Fruit fly (Drosophila melanogaster) whole organism, prepupa: ENCODE measurements around the gene RhoGAP1A.

ENCODE experiments used
- Blimp-1 ChIP-seq: fragments of 200-800 bp; sonication (Bioruptor generic); optimal IDR thresholded peaks from 3 replicates; lab custom pipeline; 2017; ENCODE audit warnings: missing biosample characterization, missing genetic modification characterization, mild to moderate bottlenecking, moderate library complexity, missing genetic modification reagents
- CG10631 ChIP-seq: fragments of 200-800 bp; sonication (Bioruptor generic); optimal IDR thresholded peaks from 2 replicates; lab custom pipeline; 2016; ENCODE audit warnings: missing biosample characterization, missing genetic modification characterization
- CG11294 ChIP-seq: fragments of 200-800 bp; sonication (Bioruptor generic); IDR thresholded peaks from 2 replicates; pipeline ENCODE4 v1.3.6; 2022; ENCODE audit warnings: missing biosample characterization, missing genetic modification characterization
- CG11762 ChIP-seq: fragments of 200-800 bp; sonication (Bioruptor generic); optimal IDR thresholded peaks from 3 replicates; lab custom pipeline; 2016; ENCODE audit warnings: missing biosample characterization, missing genetic modification characterization; ENCODE audit not compliant: insufficient read depth
- CG11902 ChIP-seq: fragments of 200-800 bp; sonication (Bioruptor generic); optimal IDR thresholded peaks from 3 replicates; lab custom pipeline; 2016; ENCODE audit warnings: missing biosample characterization, missing genetic modification characterization
- CG15336 ChIP-seq: fragments of 200-800 bp; sonication (Bioruptor generic); IDR thresholded peaks from 2 replicates; pipeline ENCODE4 v1.3.6; 2022; ENCODE audit warnings: missing biosample characterization, missing genetic modification characterization
- CG1621 ChIP-seq: fragments of 200-800 bp; sonication (Bioruptor generic); optimal IDR thresholded peaks from 3 replicates; lab custom pipeline; 2018; ENCODE audit warnings: missing biosample characterization, mild to moderate bottlenecking, missing genetic modification characterization
- CG16779 ChIP-seq: fragments of 200-800 bp; sonication (Bioruptor generic); optimal IDR thresholded peaks from 3 replicates; lab custom pipeline; 2017; ENCODE audit warnings: missing biosample characterization, mild to moderate bottlenecking, missing genetic modification characterization
- CG3032 ChIP-seq: fragments of 200-800 bp; optimal IDR thresholded peaks from 2 replicates; lab custom pipeline; 2019; ENCODE audit warnings: missing biosample characterization, mild to moderate bottlenecking, missing genetic modification characterization, moderate library complexity
- CG31627 ChIP-seq: fragments of 200-800 bp; sonication (Bioruptor generic); optimal IDR thresholded peaks from 3 replicates; lab custom pipeline; 2016; ENCODE audit warnings: missing biosample characterization, missing genetic modification characterization
- CG32006 ChIP-seq: fragments of 200-800 bp; sonication (Bioruptor generic); optimal IDR thresholded peaks from 3 replicates; lab custom pipeline; 2017; ENCODE audit warnings: missing biosample characterization, mild to moderate bottlenecking, missing genetic modification characterization
- CG34406 ChIP-seq: fragments of 200-800 bp; sonication (Bioruptor generic); optimal IDR thresholded peaks from 3 replicates; lab custom pipeline; 2016; ENCODE audit warnings: missing biosample characterization, missing genetic modification characterization
- CG3919 ChIP-seq: fragments of 200-800 bp; sonication (Bioruptor generic); optimal IDR thresholded peaks from 3 replicates; lab custom pipeline; 2016; ENCODE audit warnings: missing biosample characterization, missing genetic modification characterization
- CG4318 ChIP-seq: fragments of 200-800 bp; sonication (Bioruptor generic); optimal IDR thresholded peaks from 3 replicates; lab custom pipeline; 2017; ENCODE audit warnings: missing biosample characterization, mild to moderate bottlenecking, missing genetic modification characterization
- CG6792 ChIP-seq: fragments of 200-800 bp; sonication (Bioruptor generic); optimal IDR thresholded peaks from 3 replicates; lab custom pipeline; 2016; ENCODE audit warnings: missing biosample characterization, missing genetic modification characterization
- CG6808 ChIP-seq: fragments of 200-800 bp; sonication (Bioruptor generic); optimal IDR thresholded peaks from 3 replicates; lab custom pipeline; 2017; ENCODE audit warnings: missing biosample characterization, missing genetic modification characterization, mild to moderate bottlenecking, moderate library complexity, missing genetic modification reagents
- CG6854 ChIP-seq: fragments of 200-800 bp; sonication (Bioruptor generic); optimal IDR thresholded peaks from 2 replicates; lab custom pipeline; 2017; ENCODE audit warnings: missing biosample characterization, mild to moderate bottlenecking, missing genetic modification characterization
- CG7368 ChIP-seq: fragments of 200-800 bp; sonication (Bioruptor generic); optimal IDR thresholded peaks from 3 replicates; lab custom pipeline; 2016; ENCODE audit warnings: missing biosample characterization, missing genetic modification characterization
- CG8119 ChIP-seq: fragments of 200-800 bp; sonication (Bioruptor generic); IDR thresholded peaks from 3 replicates; pipeline ENCODE4 v1.3.6; 2022; ENCODE audit warnings: missing biosample characterization, missing genetic modification characterization
- CG8319 ChIP-seq: fragments of 200-800 bp; sonication (Bioruptor generic); optimal IDR thresholded peaks from 3 replicates; lab custom pipeline; 2016; ENCODE audit warnings: missing biosample characterization, missing genetic modification characterization
- CG8632 ChIP-seq: fragments of 200-800 bp; sonication (Bioruptor generic); optimal IDR thresholded peaks from 3 replicates; lab custom pipeline; 2016; ENCODE audit warnings: missing biosample characterization, missing genetic modification characterization
- Eip78C ChIP-seq: fragments of 200-800 bp; sonication (Bioruptor generic); peaks from one replicate; lab custom pipeline; 2016; ENCODE audit warnings: missing biosample characterization, missing genetic modification characterization
- Eip93F ChIP-seq: fragments of 200-800 bp; sonication (Bioruptor generic); optimal IDR thresholded peaks from 2 replicates; lab custom pipeline; 2016; ENCODE audit warnings: missing biosample characterization, mild to moderate bottlenecking, missing genetic modification characterization
- Ets21C ChIP-seq: fragments of 200-800 bp; sonication (Bioruptor generic); optimal IDR thresholded peaks from 3 replicates; lab custom pipeline; 2016; ENCODE audit warnings: missing biosample characterization, missing genetic modification characterization
- Ets96B ChIP-seq: fragments of 200-800 bp; optimal IDR thresholded peaks from 2 replicates; lab custom pipeline; 2019; ENCODE audit warnings: missing biosample characterization, mild to moderate bottlenecking, missing genetic modification characterization, moderate library complexity
- Gug ChIP-seq: fragments of 200-800 bp; sonication (Bioruptor generic); IDR thresholded peaks from 2 replicates; pipeline ENCODE4 v1.3.6; 2022; ENCODE audit warnings: missing biosample characterization, missing genetic modification characterization
- Hr38 ChIP-seq: sonication (Bioruptor generic); optimal IDR thresholded peaks from 2 replicates; lab custom pipeline; 2016; ENCODE audit warnings: missing biosample characterization, missing genetic modification characterization
- Hr39 ChIP-seq: fragments of 200-800 bp; sonication (Bioruptor generic); optimal IDR thresholded peaks from 2 replicates; lab custom pipeline; 2016; ENCODE audit warnings: missing biosample characterization, missing genetic modification characterization
- OdsH ChIP-seq: fragments of 200-800 bp; sonication (Bioruptor generic); optimal IDR thresholded peaks from 3 replicates; lab custom pipeline; 2016; ENCODE audit warnings: missing biosample characterization, missing genetic modification characterization
- Sox102F ChIP-seq: fragments of 200-800 bp; sonication (Bioruptor generic); optimal IDR thresholded peaks from 2 replicates; lab custom pipeline; 2016; ENCODE audit warnings: missing biosample characterization, mild to moderate bottlenecking, missing genetic modification characterization
- Sox14 ChIP-seq: fragments of 200-800 bp; sonication (Bioruptor generic); optimal IDR thresholded peaks from 3 replicates; lab custom pipeline; 2016; ENCODE audit warnings: missing biosample characterization, missing genetic modification characterization
- Sox15 ChIP-seq: fragments of 200-800 bp; sonication (Bioruptor generic); optimal IDR thresholded peaks from 3 replicates; lab custom pipeline; 2016; ENCODE audit warnings: missing biosample characterization, missing genetic modification characterization
- achi ChIP-seq: fragments of 200-800 bp; sonication (Bioruptor generic); optimal IDR thresholded peaks from 3 replicates; lab custom pipeline; 2016; ENCODE audit warnings: missing biosample characterization, missing genetic modification characterization
- cyc ChIP-seq: fragments of 200-800 bp; sonication (Bioruptor generic); optimal IDR thresholded peaks from 3 replicates; lab custom pipeline; 2016; ENCODE audit warnings: missing biosample characterization, missing genetic modification characterization
- dsx ChIP-seq: fragments of 200-800 bp; optimal IDR thresholded peaks from 3 replicates; lab custom pipeline; 2019; ENCODE audit warnings: missing biosample characterization, mild to moderate bottlenecking, missing genetic modification characterization, moderate library complexity; ENCODE audit not compliant: poor library complexity, severe bottlenecking
- eg ChIP-seq: fragments of 200-800 bp; sonication (Bioruptor generic); IDR thresholded peaks from 3 replicates; pipeline ENCODE4 v1.3.6; 2022; ENCODE audit warnings: missing biosample characterization, missing genetic modification characterization
- esn ChIP-seq: fragments of 200-800 bp; sonication (Bioruptor generic); optimal IDR thresholded peaks from 2 replicates; lab custom pipeline; 2016; ENCODE audit warnings: missing biosample characterization, mild to moderate bottlenecking, missing genetic modification characterization, moderate library complexity
- fd59A ChIP-seq: fragments of 200-800 bp; sonication (Bioruptor generic); optimal IDR thresholded peaks from 2 replicates; lab custom pipeline; 2017; ENCODE audit warnings: missing biosample characterization, mild to moderate bottlenecking, missing genetic modification characterization, missing genetic modification reagents
- fd85E ChIP-seq: fragments of 200-800 bp; sonication (Bioruptor generic); optimal IDR thresholded peaks from 3 replicates; lab custom pipeline; 2016; ENCODE audit warnings: missing biosample characterization, missing genetic modification characterization
- fkh ChIP-seq: fragments of 200-800 bp; sonication (Bioruptor generic); optimal IDR thresholded peaks from 3 replicates; lab custom pipeline; 2017; ENCODE audit warnings: missing biosample characterization, mild to moderate bottlenecking, missing genetic modification characterization, moderate library complexity
- lz ChIP-seq: fragments of 200-800 bp; sonication (Bioruptor generic); optimal IDR thresholded peaks from 3 replicates; lab custom pipeline; 2016; ENCODE audit warnings: missing biosample characterization, missing genetic modification characterization
- net ChIP-seq: fragments of 200-800 bp; sonication (Bioruptor generic); optimal IDR thresholded peaks from 3 replicates; lab custom pipeline; 2016; ENCODE audit warnings: missing biosample characterization, missing genetic modification characterization
- salr ChIP-seq, 2 experiments: fragments of 200-800 bp; sonication (Bioruptor generic); optimal IDR thresholded peaks; 3 replicates each; lab custom pipeline; 2016 to 2018; ENCODE audit warnings: missing biosample characterization in 2 of 2, missing genetic modification characterization in 2 of 2, mild to moderate bottlenecking in 1 of 2
- ss ChIP-seq, 2 experiments: fragments of 200-800 bp; sonication (Bioruptor generic); optimal IDR thresholded peaks; 2 replicates in 1 of 2; 3 replicates in 1 of 2; lab custom pipeline; 2017 to 2018; ENCODE audit warnings: mild to moderate bottlenecking in 2 of 2, missing biosample characterization in 2 of 2, missing genetic modification characterization in 2 of 2, moderate library complexity in 1 of 2
- svp ChIP-seq: fragments of 200-800 bp; sonication (Bioruptor generic); peaks from one replicate; lab custom pipeline; 2016; ENCODE audit warnings: missing biosample characterization, missing genetic modification characterization
- topi ChIP-seq: fragments of 200-800 bp; sonication (Bioruptor generic); optimal IDR thresholded peaks from 3 replicates; lab custom pipeline; 2016; ENCODE audit warnings: missing biosample characterization, missing genetic modification characterization
- vri ChIP-seq: fragments of 200-800 bp; sonication (Bioruptor generic); optimal IDR thresholded peaks from 3 replicates; lab custom pipeline; 2016; ENCODE audit warnings: missing biosample characterization, mild to moderate bottlenecking, missing genetic modification characterization

RhoGAP1A gene

dm6 chrX:173544-173943, 46.3 kb downstream of the RhoGAP1A start (continued):
- TF ChIP-seq CG7368 (GFP tag; lab: Kevin White, UChicago) (no peak), fd59A (GFP tag; lab: Kevin White, UChicago) (no peak), CG34406 (peak; percentile 42), OdsH (GFP tag; lab: Kevin White, UChicago) (peak; percentile 37), fd85E (GFP tag; lab: Kevin White, UChicago) (no peak), Eip93F (GFP tag; lab: Kevin White, UChicago) (no peak), Hr38 (GFP tag; lab: Kevin White, UChicago) (no peak)

- TF ChIP-seq CG11294 (GFP tag; lab: Robert Waterston, UW): no peak
- TF ChIP-seq ss (GFP tag; optimal IDR thresholded peaks at IDR 0.05; lab: Kevin White, UChicago): peak; percentile 32 to 60
- peak; percentile 18; the same call in 1 of the 2 replicates for TF ChIP-seq Gug (GFP tag; lab: Robert Waterston, UW)
- peak; percentile 86 for TF ChIP-seq lz (GFP tag; lab: Kevin White, UChicago)
- TF ChIP-seq Sox102F (GFP tag; lab: Kevin White, UChicago): peak; percentile 88
- TF ChIP-seq fkh (GFP tag; lab: Kevin White, UChicago): peak; percentile 2
- peak; percentile 54 for TF ChIP-seq CG7368 (GFP tag; lab: Kevin White, UChicago)
- TF ChIP-seq Sox15 (GFP tag; lab: Kevin White, UChicago): peak; percentile 20
- TF ChIP-seq CG11762 (GFP tag; lab: Kevin White, UChicago): peak; percentile 69
- TF ChIP-seq CG8119: peak; percentile 77
- peak; percentile 59 for TF ChIP-seq CG6808 (GFP tag; lab: Kevin White, UChicago)
- peak; percentile 87 for TF ChIP-seq CG32006 (GFP tag; lab: Kevin White, UChicago)
- peak; percentile 48 for TF ChIP-seq CG11902 (GFP tag; lab: Kevin White, UChicago)
- peak; percentile 84 for TF ChIP-seq CG31627 (GFP tag; lab: Kevin White, UChicago)
- TF ChIP-seq Ets21C (GFP tag; lab: Kevin White, UChicago): peak; percentile 77
- peak; percentile 93 for TF ChIP-seq Eip78C (GFP tag; lab: Kevin White, UChicago)
- TF ChIP-seq CG34406: peak; percentile 74
- TF ChIP-seq CG10631 (GFP tag; lab: Kevin White, UChicago): peak; percentile 82
- TF ChIP-seq Blimp-1 (GFP tag; lab: Kevin White, UChicago): peak; percentile 59
- peak; percentile 74 for TF ChIP-seq CG3919 (GFP tag; lab: Kevin White, UChicago)
- TF ChIP-seq OdsH (GFP tag; lab: Kevin White, UChicago): peak; percentile 84
- peak; percentile 58 for TF ChIP-seq CG3032
- TF ChIP-seq fd59A (GFP tag; lab: Kevin White, UChicago): peak; percentile 24
- TF ChIP-seq eg: peak; percentile 66; the same call in 2 of the 3 replicates
- TF ChIP-seq CG8319 (GFP tag; lab: Kevin White, UChicago): peak; percentile 52
- TF ChIP-seq fd85E (GFP tag; lab: Kevin White, UChicago): no peak
- peak; percentile 78 for TF ChIP-seq cyc (GFP tag; lab: Kevin White, UChicago)
- TF ChIP-seq CG6792 (GFP tag; lab: Kevin White, UChicago): peak; percentile 77
- TF ChIP-seq CG1621 (tag; lab: Kevin White, UChicago): peak; percentile 17
- peak; percentile 48 for TF ChIP-seq CG16779
- TF ChIP-seq salr (GFP tag; optimal IDR thresholded peaks at IDR 0.05; lab: Kevin White, UChicago): peak in 1 of 2 experiments; percentile 81
- TF ChIP-seq Ets96B: peak; percentile 53
- peak; percentile 90 for TF ChIP-seq svp (GFP tag; lab: Kevin White, UChicago)
- peak; percentile 63 for TF ChIP-seq vri (GFP tag; lab: Kevin White, UChicago)
- TF ChIP-seq Hr38 (GFP tag; lab: Kevin White, UChicago): no peak
- TF ChIP-seq topi (GFP tag; lab: Kevin White, UChicago): peak; percentile 89
- peak; percentile 87 for TF ChIP-seq Hr39 (GFP tag; lab: Kevin White, UChicago)
- peak; percentile 89 for TF ChIP-seq Sox14 (GFP tag; lab: Kevin White, UChicago)
- TF ChIP-seq net (GFP tag; lab: Kevin White, UChicago): peak; percentile 61
- peak; percentile 91 for TF ChIP-seq esn (GFP tag; lab: Kevin White, UChicago)
- TF ChIP-seq CG4318 (GFP tag; lab: Kevin White, UChicago): peak; percentile 76
- peak; percentile 87 for TF ChIP-seq achi
- TF ChIP-seq CG8632 (GFP tag; lab: Kevin White, UChicago): peak; percentile 68
- TF ChIP-seq dsx (GFP tag; lab: Kevin White, UChicago): peak; percentile 43
- TF ChIP-seq CG6854 (GFP tag; lab: Kevin White, UChicago): peak; percentile 41
- peak; percentile 76 for TF ChIP-seq CG15336 (GFP tag; lab: Robert Waterston, UW)
These were observed 48.4 kb downstream of the RhoGAP1A start for dm6 chrX:175542-176197.
